Fruit fly (Drosophila melanogaster): ENCODE measurements around the gene CG13841.
A peak's percentile ranks its signal among the peaks of the same experiment; 100 is the strongest.

CG13841 gene

dm6 chr3R:22767599-22767998 lies at the start of gene CG13841:
Gene CG13841 (minus strand): TSS chr3R:22767699.
- TF ChIP-seq CTCF (optimal IDR thresholded peaks at IDR 0.05), result no peak
- TF ChIP-seq CG8478 (optimal IDR thresholded peaks at IDR 0.05), result no peak

DNA sequence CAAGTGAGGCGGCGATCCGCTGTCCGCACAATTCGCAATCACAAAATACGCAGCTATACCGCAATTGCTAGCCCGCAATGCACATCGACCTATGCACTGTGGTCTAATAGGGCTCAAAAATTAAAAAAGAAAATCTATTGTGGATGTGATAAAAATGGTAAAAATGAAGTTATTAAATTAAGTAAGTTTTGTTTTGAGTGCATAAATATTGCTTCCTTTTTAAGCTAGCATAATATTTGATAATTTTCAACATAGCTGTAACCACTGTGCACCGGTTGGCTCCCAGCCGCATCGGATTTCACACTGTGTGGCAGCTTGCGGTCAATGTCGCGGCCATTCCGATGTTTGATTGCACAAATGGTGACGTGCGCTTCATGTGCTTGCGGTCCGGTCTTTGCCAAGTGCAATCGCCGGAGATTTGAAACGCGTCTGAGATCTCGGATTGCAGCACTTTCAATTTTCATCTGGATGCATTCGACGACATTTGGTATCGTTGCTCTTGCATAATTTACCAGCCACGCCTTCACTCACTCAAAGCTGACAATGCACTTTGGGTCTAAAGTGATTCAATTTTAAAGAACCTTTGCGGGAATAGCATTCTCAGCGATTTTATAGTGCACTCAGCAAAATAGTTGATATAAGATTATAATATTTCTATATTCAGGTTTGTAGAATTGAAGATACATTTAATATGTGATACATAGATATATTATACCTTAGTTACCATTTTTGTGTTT lies 49.1 kb upstream of the CG13841 start:
- no peak for TF ChIP-seq CTCF (optimal IDR thresholded peaks at IDR 0.05)

- no peak for TF ChIP-seq CG8478 (optimal IDR thresholded peaks at IDR 0.05)
- TF ChIP-seq CTCF (optimal IDR thresholded peaks at IDR 0.05), result no peak
These were observed 48.6 kb upstream of the CG13841 start, which contains the start of gene CG13840 for dm6 chr3R:22816078-22816436. Gene CG13840 (minus strand): TSS chr3R:22816178.

dm6 chr3R:22810277-22810676 lies 42.8 kb upstream of the CG13841 start:
- TF ChIP-seq CTCF (optimal IDR thresholded peaks at IDR 0.05), result peak; percentile 62 to 66
- TF ChIP-seq CG8478 (optimal IDR thresholded peaks at IDR 0.05), result no peak

dm6 chr3R:22807132-22807531 lies 39.6 kb upstream of the CG13841 start:
- no peak for TF ChIP-seq CTCF (optimal IDR thresholded peaks at IDR 0.05)
- no peak for TF ChIP-seq CG8478 (optimal IDR thresholded peaks at IDR 0.05)

DNA sequence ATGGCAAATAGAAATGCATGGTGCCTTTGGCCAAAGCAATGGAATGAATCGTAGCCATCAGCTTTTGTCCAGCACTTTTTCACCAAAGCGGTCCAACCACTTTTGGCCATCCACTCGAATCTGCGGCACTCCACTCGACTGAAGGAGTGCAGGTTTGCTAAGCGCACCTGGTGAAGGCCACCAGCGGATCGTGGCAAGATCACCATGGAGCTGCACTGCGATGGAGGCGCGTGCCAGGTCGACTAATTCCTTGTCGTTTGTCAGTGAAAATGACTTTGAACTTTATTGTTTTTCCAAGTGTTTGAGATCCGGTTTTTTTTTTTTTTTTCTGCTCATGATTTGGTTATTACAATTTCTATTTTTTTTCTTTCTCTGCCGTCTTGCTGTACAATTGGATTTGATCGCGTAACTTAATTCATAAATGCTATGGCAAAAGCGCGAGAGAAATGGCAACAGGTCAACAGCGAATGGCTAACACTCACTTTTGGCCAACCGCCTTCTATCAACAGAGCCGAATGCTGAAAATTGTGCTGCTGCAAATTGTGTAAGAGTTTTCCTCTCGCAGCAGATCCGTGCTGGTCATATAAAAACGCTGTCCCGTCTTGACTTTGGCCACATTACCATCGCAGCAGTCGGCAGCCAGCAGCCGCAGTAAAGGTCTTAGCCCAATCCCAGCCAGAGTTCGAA lies 36.3 kb upstream of the CG13841 start, which contains the start of gene CG7031:
CG7031 (plus strand) TSS at position 637 of the 687 bp plus-strand sequence.
- TF ChIP-seq CG8478 (optimal IDR thresholded peaks at IDR 0.05) (no peak), CTCF (optimal IDR thresholded peaks at IDR 0.05) (no peak)

dm6 chr3R:22793953-22794352 lies 26.5 kb upstream of the CG13841 start:
- no peak for TF ChIP-seq CG8478 (optimal IDR thresholded peaks at IDR 0.05)
- peak; percentile 56 to 78 for TF ChIP-seq CTCF (optimal IDR thresholded peaks at IDR 0.05)

DNA sequence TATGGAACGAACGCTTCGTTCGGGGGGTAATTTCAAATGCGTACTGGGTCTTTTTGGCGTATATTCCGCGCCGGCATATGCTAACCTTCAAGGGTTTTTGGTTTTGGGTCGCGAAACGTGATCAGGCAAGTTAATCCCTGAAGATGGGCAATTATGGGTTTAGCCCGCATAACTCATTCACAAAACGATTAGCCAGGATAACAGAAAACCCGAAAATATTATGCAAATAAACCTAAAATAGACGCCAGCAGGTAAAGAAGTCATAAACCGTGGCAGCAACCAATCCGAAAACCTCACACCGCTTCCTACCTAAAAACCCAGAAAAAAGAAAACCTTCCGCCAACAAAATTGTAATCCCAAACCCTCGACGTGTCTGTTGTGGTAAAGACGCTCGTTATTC lies 21.6 kb upstream of the CG13841 start:
- no peak for TF ChIP-seq CTCF (optimal IDR thresholded peaks at IDR 0.05)

DNA sequence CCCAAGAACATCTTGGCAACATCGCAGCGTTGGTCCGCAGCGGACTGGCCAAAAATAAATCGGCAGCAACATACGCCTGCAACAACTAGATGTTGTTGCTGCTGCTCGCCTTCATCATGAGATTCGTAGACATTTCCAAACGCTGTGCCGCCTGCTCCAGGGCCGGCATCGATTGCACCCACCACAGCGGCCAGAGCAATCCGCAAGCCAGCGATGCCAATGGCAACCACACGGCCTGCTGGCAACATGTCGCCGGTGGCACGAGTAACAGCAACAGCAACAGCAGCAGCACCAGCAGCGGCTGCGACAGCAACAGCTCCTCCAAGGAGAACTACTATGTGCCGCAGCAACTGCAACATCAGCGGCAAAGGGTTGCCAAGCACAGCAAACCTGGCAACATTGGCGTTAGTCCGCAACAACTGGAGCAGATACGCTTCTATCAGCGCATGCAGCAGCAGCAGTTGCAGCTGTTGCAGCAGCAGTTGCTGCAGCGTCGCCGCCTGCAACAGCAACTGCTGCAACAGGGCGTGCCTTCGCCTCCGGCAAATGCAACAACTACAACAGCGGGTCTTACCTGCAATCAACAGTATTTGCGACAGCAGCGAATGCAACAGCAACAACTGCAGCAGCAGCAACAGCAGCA lies 17.3 kb upstream of the CG13841 start:
- TF ChIP-seq CG8478 (optimal IDR thresholded peaks at IDR 0.05) (no peak), CTCF (optimal IDR thresholded peaks at IDR 0.05) (no peak)

DNA sequence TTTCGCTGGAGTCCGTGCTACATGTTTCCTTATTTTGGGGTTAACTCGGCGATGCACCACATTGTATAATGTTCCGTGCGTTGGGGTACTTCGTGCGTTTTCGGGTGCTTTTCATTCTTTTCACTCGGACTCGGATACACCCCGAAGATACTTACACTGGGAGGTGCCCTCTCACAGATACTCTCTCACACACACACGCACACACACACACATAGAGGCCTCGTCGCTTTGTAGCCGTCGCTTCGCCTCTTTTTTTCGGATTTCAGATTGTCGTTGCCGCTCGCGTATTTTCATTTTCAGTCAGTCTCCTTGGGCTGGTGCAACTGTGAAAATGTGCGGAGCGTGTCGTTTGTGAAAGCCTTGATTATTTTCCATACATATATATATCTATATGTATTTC lies 13.9 kb upstream of the CG13841 start:
- TF ChIP-seq CG8478 (optimal IDR thresholded peaks at IDR 0.05) (no peak), CTCF (optimal IDR thresholded peaks at IDR 0.05) (no peak)

dm6 chr3R:22780135-22780534 lies 12.6 kb upstream of the CG13841 start:
- TF ChIP-seq CTCF (optimal IDR thresholded peaks at IDR 0.05), result no peak
- no peak for TF ChIP-seq CG8478 (optimal IDR thresholded peaks at IDR 0.05)

- TF ChIP-seq CTCF (optimal IDR thresholded peaks at IDR 0.05) (no peak), CG8478 (optimal IDR thresholded peaks at IDR 0.05) (no peak)
These were observed 9.0 kb upstream of the CG13841 start for dm6 chr3R:22776457-22776856.

DNA sequence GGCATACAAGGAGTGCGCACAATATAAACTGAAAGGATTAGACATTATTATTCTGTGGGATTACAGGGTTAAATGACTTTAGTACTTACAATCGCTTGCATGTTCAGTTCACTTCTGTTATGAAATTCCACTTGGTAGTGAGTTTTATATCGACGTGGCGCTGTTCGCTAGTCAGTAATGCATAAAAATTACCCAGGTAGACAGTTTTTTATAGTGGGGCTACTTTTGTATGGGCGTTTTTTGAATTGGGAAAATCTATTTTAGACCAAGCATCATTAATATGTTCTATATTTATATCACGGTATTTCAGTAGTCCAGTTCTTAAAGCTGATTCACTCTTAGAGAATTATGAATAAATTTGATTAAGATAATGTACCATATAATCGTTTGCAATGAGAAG lies 4.2 kb upstream of the CG13841 start, which contains the start of gene CG43095:
CG43095 (minus strand) TSS at position 101 of the 400 bp plus-strand sequence.
- TF ChIP-seq CG8478 (optimal IDR thresholded peaks at IDR 0.05), result no peak
- no peak for TF ChIP-seq CTCF (optimal IDR thresholded peaks at IDR 0.05)

DNA sequence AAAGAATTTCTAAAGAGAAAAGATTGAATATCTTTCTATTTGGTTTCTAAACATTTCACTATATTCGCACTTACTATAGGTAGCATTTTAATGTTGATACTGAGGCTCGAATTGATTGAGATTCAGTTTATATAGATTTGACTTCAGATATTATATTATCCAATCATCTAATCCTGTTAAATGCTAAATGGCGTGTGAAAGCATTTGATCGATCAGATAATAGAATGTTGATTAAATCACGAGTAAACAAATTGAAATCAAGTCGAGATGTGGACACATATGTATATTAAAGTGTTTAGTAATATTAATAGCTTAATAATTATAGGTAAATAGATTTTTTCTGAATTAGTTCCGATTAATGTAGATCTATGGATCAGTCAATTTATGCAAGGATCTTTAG lies 3.4 kb upstream of the CG13841 start, which contains the start of gene CG43094:
CG43094 (minus strand) TSS at position 101 of the 400 bp plus-strand sequence.
- TF ChIP-seq CG8478 (optimal IDR thresholded peaks at IDR 0.05), result no peak
- no peak for TF ChIP-seq CTCF (optimal IDR thresholded peaks at IDR 0.05)

dm6 chr3R:22770207-22770606 lies 2.7 kb upstream of the CG13841 start, which contains the start of gene CG43093:
Gene CG43093 (minus strand): TSS chr3R:22770307.
- TF ChIP-seq CTCF (optimal IDR thresholded peaks at IDR 0.05) (no peak), CG8478 (optimal IDR thresholded peaks at IDR 0.05) (no peak)

DNA sequence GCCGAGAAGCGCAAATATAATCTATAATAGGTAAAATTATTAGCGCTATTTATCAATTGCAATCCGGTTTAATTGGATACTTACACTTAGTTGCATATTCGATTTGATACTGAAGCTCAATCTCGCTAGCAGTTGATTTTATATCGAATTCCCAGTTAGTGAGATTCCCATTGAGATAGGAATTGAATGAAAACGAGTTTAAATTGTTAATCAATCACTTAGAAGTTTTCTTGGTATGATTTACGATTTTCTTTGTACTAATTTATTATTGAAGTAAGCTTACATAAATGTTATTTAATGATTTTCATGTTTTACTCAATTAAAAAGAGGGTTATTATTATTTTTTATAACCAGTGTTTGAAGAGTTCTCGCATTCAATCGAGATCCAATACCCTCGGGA lies 2.1 kb upstream of the CG13841 start, which contains the start of gene CG43092:
CG43092 (minus strand) TSS at position 101 of the 400 bp plus-strand sequence.
- TF ChIP-seq CTCF (optimal IDR thresholded peaks at IDR 0.05) (no peak), CG8478 (optimal IDR thresholded peaks at IDR 0.05) (no peak)

Data from S2 (cell line).